Worm (Caenorhabditis elegans) whole organism, dauer: ENCODE results near the gene B0035.18.

Source experiments
- unc-62 ChIP-seq: sonication (generic microtip); optimal IDR thresholded peaks from 2 replicates; lab custom pipeline; 2017; ENCODE audit warnings: missing biosample characterization, missing genetic modification reagents, missing genetic modification characterization

The B0035.18 gene

DNA sequence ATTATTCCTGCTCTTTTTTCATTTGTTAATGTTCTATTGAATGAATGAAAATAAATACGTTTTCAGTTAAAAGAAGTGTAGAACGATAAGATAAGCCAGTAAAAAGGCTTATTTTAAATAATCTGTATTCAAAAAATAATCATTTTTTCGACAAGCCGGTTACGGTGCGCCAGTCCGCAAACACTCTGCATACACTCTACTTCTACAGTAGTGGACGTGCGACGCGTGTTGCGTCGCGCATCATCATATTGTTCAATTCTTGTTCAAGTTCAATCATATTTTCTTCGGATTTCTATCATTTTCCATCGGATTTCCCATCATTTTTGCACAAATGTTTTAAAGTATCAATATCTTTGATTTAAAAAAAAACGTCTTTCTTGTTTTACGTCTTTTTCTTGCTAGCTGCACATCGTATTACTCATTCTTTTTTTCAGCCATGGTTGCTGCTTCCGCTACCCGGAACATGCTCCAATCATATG lies at the start of gene B0035.18:
TSS of gene B0035.18 (plus strand) at position 429 of the 479 bp plus-strand sequence.
- TF ChIP-seq unc-62 (GFP tag; lab: Kevin White, UChicago): no peak

DNA sequence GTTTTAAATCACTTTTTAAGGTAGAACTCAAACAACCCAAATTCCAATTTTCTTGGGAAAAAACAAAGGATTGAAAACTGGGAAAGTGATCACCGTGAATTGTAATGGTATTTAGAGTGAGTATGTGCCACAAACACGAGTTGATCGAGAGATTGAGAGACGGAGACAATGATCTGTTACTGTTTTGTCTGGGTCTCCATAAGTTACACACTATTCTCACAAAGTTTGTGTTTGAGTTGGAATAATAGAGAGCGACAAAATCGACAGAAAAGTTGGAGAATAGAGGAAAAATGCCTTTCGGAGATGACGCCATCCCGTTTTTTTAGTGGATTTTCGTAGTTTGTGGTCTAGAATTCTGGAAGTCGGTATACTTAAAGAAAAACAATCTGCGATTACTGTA lies 48.9 kb upstream of the B0035.18 start, which contains the start of gene nhr-7:
TSS of gene nhr-7 (minus strand) at position 101 of the 400 bp plus-strand sequence.
- no peak for TF ChIP-seq unc-62 (GFP tag; lab: Kevin White, UChicago)

- TF ChIP-seq unc-62 (GFP tag; lab: Kevin White, UChicago): no peak
Measured at ce11 chrIV:11273151-11273550, 47.0 kb upstream of the B0035.18 start, which contains the start of gene gtl-2. Gene gtl-2 (plus strand): TSS chrIV:11273451.

DNA sequence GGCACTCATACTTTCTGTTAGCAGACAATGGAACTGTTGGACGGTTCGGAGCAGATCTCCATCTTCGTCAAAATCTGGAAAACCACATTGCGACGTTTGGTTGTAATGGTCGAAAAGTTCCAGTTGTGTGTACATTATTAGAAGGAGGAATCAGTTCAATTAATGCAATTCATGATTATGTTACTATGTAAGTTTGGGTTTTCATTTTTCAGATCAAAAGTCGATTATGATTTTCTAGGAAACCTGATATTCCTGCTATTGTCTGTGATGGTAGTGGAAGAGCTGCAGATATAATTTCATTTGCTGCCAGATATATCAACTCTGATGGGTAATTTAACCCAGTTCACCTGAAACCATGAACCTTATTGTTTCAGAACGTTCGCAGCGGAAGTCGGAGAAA lies 44.1 kb upstream of the B0035.18 start:
- no peak for TF ChIP-seq unc-62 (GFP tag; lab: Kevin White, UChicago)

DNA sequence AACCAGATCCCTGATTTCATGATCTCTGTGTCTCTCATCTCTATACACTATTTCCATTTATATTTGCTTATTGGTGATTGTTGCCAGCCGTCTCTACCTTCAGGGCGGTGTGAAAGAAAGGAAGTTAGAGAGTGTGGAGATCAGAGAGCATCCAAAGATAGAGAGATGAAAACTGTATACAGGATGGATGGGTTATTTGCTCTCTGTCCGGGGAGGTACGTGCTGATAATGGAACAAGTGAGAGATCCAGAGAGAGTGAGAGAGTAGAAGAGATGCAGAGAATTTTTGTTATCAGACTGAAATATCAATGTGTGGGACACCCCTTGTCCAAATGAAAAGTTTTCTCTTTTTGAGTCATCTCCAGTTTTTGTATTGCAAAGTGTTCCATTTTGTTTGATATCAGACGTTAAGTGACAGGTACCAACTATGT lies 36.0 kb upstream of the B0035.18 start:
- TF ChIP-seq unc-62 (GFP tag; lab: Kevin White, UChicago): no peak

DNA sequence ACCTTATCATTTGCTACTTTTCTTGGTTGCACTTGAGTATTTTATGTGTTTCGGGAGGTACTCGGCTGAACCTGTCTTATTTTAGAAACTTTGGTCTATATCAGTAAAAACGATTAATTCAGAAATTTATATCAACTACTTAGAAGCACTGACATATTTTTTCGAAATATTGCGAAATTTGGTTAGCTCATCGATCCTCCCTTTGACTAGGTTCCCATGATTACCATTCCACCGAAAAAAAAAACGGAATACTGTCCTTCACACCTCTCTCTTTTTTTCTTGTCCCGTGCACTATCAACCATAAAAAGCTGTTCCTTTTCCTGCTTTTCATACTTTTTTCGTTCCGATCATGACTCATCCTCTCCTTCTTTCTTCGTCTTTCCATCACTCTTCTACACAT lies 34.9 kb upstream of the B0035.18 start:
- no peak for TF ChIP-seq unc-62 (GFP tag; lab: Kevin White, UChicago)

ce11 chrIV:11286112-11286511 lies 34.0 kb upstream of the B0035.18 start:
- no peak for TF ChIP-seq unc-62 (GFP tag; lab: Kevin White, UChicago)

DNA sequence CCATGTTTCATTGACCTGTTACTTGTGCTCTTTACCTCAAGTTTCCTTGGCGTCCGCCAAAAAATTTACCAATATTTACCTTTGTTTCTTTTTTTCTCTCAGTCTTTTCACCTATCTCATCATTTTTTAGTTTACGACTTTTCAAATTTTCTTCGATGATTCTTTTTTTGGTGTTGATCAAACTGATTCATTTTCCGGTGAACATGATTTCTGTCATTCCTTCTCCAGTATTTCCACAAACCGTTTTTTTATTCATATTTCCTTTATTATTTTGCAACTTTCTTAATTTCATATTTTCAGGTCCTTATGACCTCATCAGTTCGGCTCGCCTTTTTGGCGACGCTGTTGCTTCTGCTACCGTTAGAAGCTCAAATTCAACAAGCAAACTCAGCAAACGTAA lies 32.6 kb upstream of the B0035.18 start, which contains the start of gene F54D1.6:
TSS of gene F54D1.6 (plus strand) at position 301 of the 400 bp plus-strand sequence.
- no peak for TF ChIP-seq unc-62 (GFP tag; lab: Kevin White, UChicago)

DNA sequence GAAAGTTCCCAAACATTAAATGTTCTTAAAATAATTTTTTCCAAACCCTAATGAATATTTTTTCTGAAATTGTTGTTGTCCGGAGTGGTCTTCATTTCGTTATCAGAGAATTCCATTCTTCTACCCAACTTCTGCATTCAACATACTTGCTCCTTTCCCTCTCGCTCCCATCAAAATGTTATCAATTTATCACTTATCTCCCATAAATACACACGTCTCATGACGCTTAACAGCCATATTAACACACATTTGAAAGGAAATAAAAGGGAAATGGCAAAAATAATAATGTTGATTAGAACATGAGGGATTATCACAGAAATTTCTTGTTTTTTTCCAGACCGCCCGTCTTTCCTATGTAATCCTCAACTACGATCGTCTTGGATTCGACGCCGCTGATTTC lies 31.1 kb upstream of the B0035.18 start:
- no peak for TF ChIP-seq unc-62 (GFP tag; lab: Kevin White, UChicago)

DNA sequence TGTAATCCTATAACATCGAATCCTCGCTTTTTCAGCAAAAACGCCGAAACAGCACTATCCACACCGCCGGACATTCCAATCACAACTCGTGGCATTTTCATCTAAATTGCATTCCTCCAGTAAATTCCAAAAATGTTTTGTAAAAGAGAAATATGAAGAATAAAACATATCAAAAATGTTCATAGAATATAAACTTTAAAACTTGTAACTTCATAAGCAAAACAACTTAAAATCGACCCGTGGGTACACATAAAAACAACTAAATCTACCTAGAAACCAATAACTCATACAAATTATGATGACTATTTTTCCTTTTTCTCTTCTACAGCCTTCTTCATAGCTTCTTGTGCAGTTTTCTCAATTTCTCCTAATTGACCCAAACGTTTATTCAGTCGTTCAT lies 23.3 kb upstream of the B0035.18 start, which contains the start of gene mttu-1:
TSS of gene mttu-1 (minus strand) at position 101 of the 400 bp plus-strand sequence.
- no peak for TF ChIP-seq unc-62 (GFP tag; lab: Kevin White, UChicago)

- TF ChIP-seq unc-62 (GFP tag; lab: Kevin White, UChicago): no peak
Measured at ce11 chrIV:11298154-11299086, 21.7 kb upstream of the B0035.18 start, which contains the start of the genes B0035.15 and dnj-1. Gene B0035.15 (minus strand): TSS chrIV:11298252. Gene dnj-1 (plus strand): TSS chrIV:11299036.

DNA sequence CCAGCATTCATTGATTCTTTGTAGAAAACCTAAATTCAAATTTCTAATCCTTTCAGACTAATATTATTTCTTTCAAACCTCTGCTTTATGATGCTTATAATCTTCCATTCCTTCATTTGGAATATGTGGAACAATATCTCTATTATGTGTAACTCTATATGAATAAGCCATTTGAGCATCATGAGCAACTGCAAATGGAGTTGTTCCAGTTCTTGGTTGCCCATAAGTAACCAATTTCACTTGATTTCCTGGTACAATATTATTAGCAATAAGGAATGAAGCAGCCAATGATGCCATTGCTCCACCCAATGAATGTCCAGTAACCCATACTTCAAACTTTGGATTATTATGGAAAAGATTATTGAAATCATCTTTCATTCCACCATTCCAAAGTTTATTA lies 15.1 kb upstream of the B0035.18 start:
- TF ChIP-seq unc-62 (GFP tag; lab: Kevin White, UChicago): no peak

DNA sequence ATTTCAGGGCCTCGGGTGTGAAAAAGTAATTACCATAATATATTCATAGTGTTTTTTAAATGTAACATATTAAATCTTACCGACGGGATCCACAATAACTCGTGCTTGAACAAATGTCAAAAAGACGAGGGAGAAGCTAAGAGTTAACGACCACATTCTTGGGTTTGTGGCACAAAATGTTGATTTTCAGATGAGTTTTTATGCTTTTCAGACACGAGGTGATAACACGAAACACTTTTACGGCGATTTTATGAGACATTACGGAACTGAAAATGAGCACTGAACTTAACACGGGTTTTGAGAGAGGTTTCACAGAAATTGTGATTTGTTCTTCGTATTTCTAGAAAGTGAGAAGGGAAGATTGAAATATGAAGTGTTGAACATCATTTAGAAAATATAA lies 13.6 kb upstream of the B0035.18 start, which contains the start of gene B0035.13:
TSS of gene B0035.13 (minus strand) at position 173 of the 400 bp plus-strand sequence.
- no peak for TF ChIP-seq unc-62 (GFP tag; lab: Kevin White, UChicago)

ce11 chrIV:11307770-11308169 lies 12.3 kb upstream of the B0035.18 start:
- no peak for TF ChIP-seq unc-62 (GFP tag; lab: Kevin White, UChicago)

DNA sequence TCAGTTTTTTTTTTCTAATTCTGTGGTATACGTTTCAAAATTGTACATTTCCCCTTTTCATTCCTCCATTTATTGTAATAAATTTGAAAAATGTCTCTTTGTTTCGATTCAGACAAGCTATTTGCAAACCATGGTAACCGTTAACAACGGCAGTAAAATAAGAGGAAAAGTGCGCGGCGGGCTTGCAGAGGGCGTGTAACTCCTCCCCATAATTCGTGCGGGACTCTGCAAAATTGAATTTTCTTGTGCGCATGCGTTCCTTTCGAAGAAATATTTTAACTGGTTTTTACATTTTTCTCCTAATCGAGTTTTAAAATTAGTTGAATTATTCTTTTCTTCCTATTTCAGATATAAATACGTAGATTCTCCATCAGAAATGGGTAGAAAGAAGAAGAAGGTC lies 9.5 kb upstream of the B0035.18 start, which contains the start of gene znf-207:
TSS of gene znf-207 (plus strand) at position 349 of the 400 bp plus-strand sequence.
- no peak for TF ChIP-seq unc-62 (GFP tag; lab: Kevin White, UChicago)

DNA sequence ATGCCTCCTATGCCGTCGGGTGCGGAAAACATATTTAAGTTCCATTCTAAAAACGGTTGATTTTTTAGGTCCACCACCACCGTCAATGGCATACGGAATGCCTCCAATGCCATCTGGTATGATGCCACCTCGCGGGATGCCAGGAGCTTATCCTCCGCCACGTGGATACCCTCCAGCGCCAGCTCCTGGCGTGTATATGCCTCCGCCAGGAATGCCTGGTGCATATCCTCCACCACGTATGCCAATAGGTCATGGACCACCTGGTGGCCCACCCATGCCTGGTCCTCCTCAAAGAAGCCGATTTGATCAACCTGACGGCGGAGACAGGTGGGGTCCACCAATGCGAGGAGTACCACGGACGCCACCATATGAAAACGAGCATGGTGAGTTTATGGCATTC lies 8.6 kb upstream of the B0035.18 start:
- TF ChIP-seq unc-62 (GFP tag; lab: Kevin White, UChicago): no peak
